Worm (Caenorhabditis elegans): ENCODE results near the gene osg-1.

The osg-1 gene

DNA sequence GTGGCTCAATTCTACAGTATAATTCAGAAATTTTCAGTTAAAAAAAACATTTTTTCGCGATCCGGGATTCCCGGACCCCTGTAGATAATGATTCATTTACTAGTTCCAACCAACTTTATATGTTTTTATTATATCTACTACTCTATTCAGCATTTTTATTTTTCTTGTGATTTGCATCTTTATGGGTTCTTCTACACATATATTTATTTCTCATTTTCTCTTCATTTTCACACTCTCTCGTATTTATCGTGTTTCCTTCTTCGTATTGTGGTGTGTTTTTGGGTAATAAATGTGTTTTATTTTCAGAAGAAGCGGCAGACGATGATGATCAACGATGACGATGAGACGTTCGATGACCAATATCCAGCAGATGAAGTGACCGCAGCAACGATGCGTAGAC lies 23.3 kb upstream of the osg-1 start, which contains the start of gene F48E8.2:
Gene F48E8.2, plus strand, starts transcription at position 301 of the 400 bp plus-strand sequence.
- TF ChIP-seq ekl-4 (GFP tag; IDR thresholded peaks at IDR 0.05) (no peak), ztf-18 (tag; optimal IDR thresholded peaks at IDR 0.05) (no peak), nhr-27 (tag; optimal IDR thresholded peaks at IDR 0.05) (no peak), zim-3 (tag; optimal IDR thresholded peaks at IDR 0.05) (no peak), ceh-79 (tag; optimal IDR thresholded peaks at IDR 0.05) (no peak), egl-44 (GFP tag; IDR thresholded peaks at IDR 0.05) (no peak), fkh-3 (tag; optimal IDR thresholded peaks at IDR 0.05) (no peak)

ce11 chrIII:5464850-5465249 lies 22.5 kb upstream of the osg-1 start:
- no peak for TF ChIP-seq ceh-100 (GFP tag; IDR thresholded peaks at IDR 0.05)
- TF ChIP-seq snpc-1.1 (tag; optimal IDR thresholded peaks at IDR 0.05; ENCODE audit: insufficient read depth) = no peak
- TF ChIP-seq F49E8.2 (tag; optimal IDR thresholded peaks at IDR 0.05; ENCODE audit: insufficient read depth) = no peak
- TF ChIP-seq Y53F4B.3 (GFP tag; IDR thresholded peaks at IDR 0.05) = no peak
- no peak for TF ChIP-seq snpc-4 (GFP tag; optimal IDR thresholded peaks at IDR 0.05)
- no peak for TF ChIP-seq snpc-4 (tag; optimal IDR thresholded peaks at IDR 0.05)
- no peak for TF ChIP-seq die-1 (tag; optimal IDR thresholded peaks at IDR 0.05)

DNA sequence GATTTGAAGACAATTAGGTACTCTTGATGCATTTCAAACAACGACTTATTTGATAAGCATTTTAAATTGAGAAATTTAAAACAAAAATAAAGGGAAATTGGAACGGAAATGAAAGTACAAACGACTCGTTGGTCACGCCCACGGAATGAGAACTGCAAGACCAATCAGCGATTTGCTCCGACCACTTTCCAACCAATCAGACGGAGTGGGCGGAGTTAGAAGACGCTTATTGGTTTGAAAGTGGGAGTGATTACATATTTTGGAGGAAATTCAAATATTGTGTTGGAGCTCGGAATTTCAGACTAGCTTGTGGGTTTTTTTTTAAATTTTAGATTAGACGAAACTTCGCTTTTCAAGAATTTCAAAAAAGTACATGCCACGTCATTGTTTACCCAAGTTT lies 18.3 kb upstream of the osg-1 start:
- TF ChIP-seq nfyb-1 (GFP tag; IDR thresholded peaks at IDR 0.05) = peak; percentile 72; the same call in 1 of the 2 replicates
- TF ChIP-seq rcor-1 (GFP tag; IDR thresholded peaks at IDR 0.05) = no peak
- TF ChIP-seq attf-6 (GFP tag; IDR thresholded peaks at IDR 0.05) = no peak
- no peak for TF ChIP-seq ztf-28 (GFP tag; IDR thresholded peaks at IDR 0.05)

- no peak for TF ChIP-seq hmg-1.2 (GFP tag; IDR thresholded peaks at IDR 0.05)
- TF ChIP-seq zfh-2 (GFP tag; conservative IDR thresholded peaks at IDR 0.05) = 0 out of 2 replicates have a peak, but pooled peaks have one; percentile 18
Observed at ce11 chrIII:5472693-5473092, 14.7 kb upstream of the osg-1 start.

DNA sequence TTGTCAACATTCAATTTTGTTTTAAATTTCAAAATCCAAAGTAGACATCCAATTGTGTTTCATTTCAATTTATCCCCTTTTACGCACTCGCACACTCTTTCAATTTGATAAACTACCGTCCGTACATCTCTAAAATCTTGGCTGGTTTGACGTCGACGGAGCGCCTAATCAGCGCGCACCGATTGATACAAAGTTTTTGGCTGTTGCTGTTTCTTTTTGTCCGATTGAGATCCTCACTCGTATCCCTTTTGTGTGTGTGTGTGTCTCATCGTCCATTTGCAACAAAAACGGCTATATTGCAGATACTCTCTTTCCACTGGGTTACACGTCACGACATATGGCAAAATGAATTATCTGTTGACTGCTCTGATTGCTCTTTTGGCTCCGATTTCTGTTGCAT lies 13.2 kb upstream of the osg-1 start, which contains the start of gene lon-1:
Gene lon-1, plus strand, starts transcription at position 301 of the 400 bp plus-strand sequence.
- TF ChIP-seq egrh-3 (GFP tag; IDR thresholded peaks at IDR 0.05) (no peak), ztf-25 (GFP tag; IDR thresholded peaks at IDR 0.05) (no peak), egl-44 (GFP tag; IDR thresholded peaks at IDR 0.05) (no peak), ztf-26 (tag; optimal IDR thresholded peaks at IDR 0.05) (no peak), F10E7.11 (tag; optimal IDR thresholded peaks at IDR 0.05) (no peak), F55B11.4 (tag; optimal IDR thresholded peaks at IDR 0.05; ENCODE audit: borderline replicate concordance, insufficient read depth) (no peak), hlh-12 (tag; optimal IDR thresholded peaks at IDR 0.05) (no peak), somi-1 (GFP tag; optimal IDR thresholded peaks at IDR 0.05) (no peak), ceh-58 (GFP tag; IDR thresholded peaks at IDR 0.05) (no peak), K12H6.12 (tag; optimal IDR thresholded peaks at IDR 0.05) (no peak), ccch-3 (GFP tag; optimal IDR thresholded peaks at IDR 0.05) (no peak), mcd-1 (GFP tag; IDR thresholded peaks at IDR 0.05) (no peak), lin-26 (GFP tag; IDR thresholded peaks at IDR 0.05) (no peak), B0035.1 (tag; optimal IDR thresholded peaks at IDR 0.05) (no peak), ekl-4 (GFP tag; IDR thresholded peaks at IDR 0.05) (no peak), ztf-28 (GFP tag; IDR thresholded peaks at IDR 0.05) (no peak), ztf-18 (tag; optimal IDR thresholded peaks at IDR 0.05) (no peak), mxl-1 (tag; optimal IDR thresholded peaks at IDR 0.05) (no peak)
